Worm (Caenorhabditis elegans) whole organism, L2 larva: Measurements from ENCODE around the gene oef-1.

ENCODE experiments used
- ceh-82 ChIP-seq: fragments of 150-350 bp; optimal IDR thresholded peaks from 2 replicates; lab custom pipeline; 2014; ENCODE audit warnings: missing biosample characterization, missing genetic modification characterization
- lin-11 ChIP-seq: fragments of 150-350 bp; sonication (generic microtip); optimal IDR thresholded peaks from 2 replicates; lab custom pipeline; 2014; ENCODE audit warnings: missing biosample characterization, missing genetic modification characterization, inconsistent platforms, mixed read lengths
- lin-13 ChIP-seq: fragments of 150-350 bp; optimal IDR thresholded peaks from 2 replicates; lab custom pipeline; 2014; ENCODE audit warnings: missing biosample characterization, missing genetic modification reagents, missing genetic modification characterization
- mab-5 ChIP-seq: fragments of 150-350 bp; optimal IDR thresholded peaks from 2 replicates; lab custom pipeline; 2014; ENCODE audit warnings: missing biosample characterization, missing genetic modification characterization
- nhr-237 ChIP-seq: fragments of 150-350 bp; optimal IDR thresholded peaks from 2 replicates; lab custom pipeline; 2014; ENCODE audit warnings: missing biosample characterization, missing genetic modification characterization
- skn-1 ChIP-seq: sonication (generic microtip); optimal IDR thresholded peaks from 2 replicates; lab custom pipeline; 2017; ENCODE audit warnings: missing biosample characterization, missing genetic modification characterization
- unc-55 ChIP-seq: fragments of 150-350 bp; sonication (generic microtip); optimal IDR thresholded peaks from 3 replicates; lab custom pipeline; 2014; ENCODE audit warnings: missing biosample characterization, missing genetic modification reagents, missing genetic modification characterization

ce11 chrIV:7586972-7587371, 38.8 kb downstream of the oef-1 start:
- no peak for TF ChIP-seq lin-13
- TF ChIP-seq nhr-237 (tag; lab: Kevin White, UChicago): no peak
- no peak for TF ChIP-seq unc-55 (GFP tag; lab: Kevin White, UChicago)
- no peak for TF ChIP-seq lin-11
- no peak for TF ChIP-seq skn-1 (tag; lab: Kevin White, UChicago)
- no peak for TF ChIP-seq mab-5 (tag; lab: Kevin White, UChicago)
- no peak for TF ChIP-seq ceh-82
